Worm (Caenorhabditis elegans) whole organism, L2 larva: Measurements from ENCODE around the gene rib-1.

Experiments
- C34F6.9 ChIP-seq: fragments of 150-350 bp; optimal IDR thresholded peaks from 2 replicates; lab custom pipeline; 2014; ENCODE audit warnings: missing biosample characterization, missing genetic modification characterization
- F13H6.1 ChIP-seq: sonication (generic microtip); optimal IDR thresholded peaks from 2 replicates; lab custom pipeline; 2016; ENCODE audit warnings: missing genetic modification characterization, missing compliant biosample characterization
- R02D3.7 ChIP-seq: fragments of 150-350 bp; optimal IDR thresholded peaks from 2 replicates; lab custom pipeline; 2014; ENCODE audit warnings: missing biosample characterization, missing genetic modification characterization
- Y55F3AM.14 ChIP-seq: fragments of 200-800 bp; sonication (Bioruptor generic); optimal IDR thresholded peaks from 2 replicates; lab custom pipeline; 2018; ENCODE audit warnings: mild to moderate bottlenecking, missing genetic modification characterization, missing compliant biosample characterization
- ZK546.5 ChIP-seq: sonication (generic microtip); optimal IDR thresholded peaks from 2 replicates; lab custom pipeline; 2017; ENCODE audit warnings: missing biosample characterization, missing genetic modification characterization
- alr-1 ChIP-seq: fragments of 150-350 bp; optimal IDR thresholded peaks from 2 replicates; lab custom pipeline; 2014; ENCODE audit warnings: missing biosample characterization, missing genetic modification characterization
- aly-2 ChIP-seq: fragments of 150-350 bp; optimal IDR thresholded peaks from 2 replicates; lab custom pipeline; 2014; ENCODE audit warnings: missing biosample characterization, missing genetic modification characterization
- ama-1 ChIP-seq: fragments of 150-350 bp; optimal IDR thresholded peaks from 2 replicates; lab custom pipeline; 2018; ENCODE audit warnings: inconsistent platforms
- blmp-1 ChIP-seq: sonication (generic microtip); optimal IDR thresholded peaks from 2 replicates; lab custom pipeline; 2017; ENCODE audit warnings: missing genetic modification characterization, mild to moderate bottlenecking, missing compliant biosample characterization, antibody characterized with exemption, moderate library complexity; ENCODE audit not compliant: insufficient read depth
- ceh-16 ChIP-seq: fragments of 150-350 bp; optimal IDR thresholded peaks from 2 replicates; lab custom pipeline; 2014; ENCODE audit warnings: missing biosample characterization, missing genetic modification characterization
- ceh-82 ChIP-seq: fragments of 150-350 bp; optimal IDR thresholded peaks from 2 replicates; lab custom pipeline; 2014; ENCODE audit warnings: missing biosample characterization, missing genetic modification characterization
- crh-2 ChIP-seq: sonication (generic microtip); optimal IDR thresholded peaks from 2 replicates; lab custom pipeline; 2017; ENCODE audit warnings: missing biosample characterization, missing genetic modification characterization
- dmd-4 ChIP-seq: sonication (generic microtip); optimal IDR thresholded peaks from 2 replicates; lab custom pipeline; 2017; ENCODE audit warnings: missing biosample characterization, missing genetic modification characterization
- egl-27 ChIP-seq: sonication (generic microtip); optimal IDR thresholded peaks from 3 replicates; lab custom pipeline; 2017; ENCODE audit warnings: missing biosample characterization, missing genetic modification reagents, missing genetic modification characterization
- elt-1 ChIP-seq: fragments of 150-350 bp; optimal IDR thresholded peaks from 2 replicates; lab custom pipeline; 2014; ENCODE audit warnings: missing biosample characterization, missing genetic modification characterization
- elt-3 ChIP-seq: sonication (generic microtip); optimal IDR thresholded peaks from 2 replicates; lab custom pipeline; 2017; ENCODE audit warnings: missing biosample characterization, missing genetic modification characterization
- fos-1 ChIP-seq: fragments of 150-350 bp; optimal IDR thresholded peaks from 2 replicates; lab custom pipeline; 2014; ENCODE audit warnings: missing biosample characterization, missing genetic modification characterization
- gmeb-1 ChIP-seq: fragments of 150-350 bp; optimal IDR thresholded peaks from 2 replicates; lab custom pipeline; 2014; ENCODE audit warnings: missing biosample characterization, missing genetic modification characterization
- lin-11 ChIP-seq: fragments of 150-350 bp; sonication (generic microtip); optimal IDR thresholded peaks from 2 replicates; lab custom pipeline; 2014; ENCODE audit warnings: missing biosample characterization, missing genetic modification characterization, inconsistent platforms, mixed read lengths
- lin-13 ChIP-seq: fragments of 150-350 bp; optimal IDR thresholded peaks from 2 replicates; lab custom pipeline; 2014; ENCODE audit warnings: missing biosample characterization, missing genetic modification reagents, missing genetic modification characterization
- lin-39 ChIP-seq: fragments of 150-350 bp; optimal IDR thresholded peaks from 2 replicates; lab custom pipeline; 2014; ENCODE audit warnings: missing biosample characterization, missing genetic modification reagents, missing genetic modification characterization
- lsy-2 ChIP-seq, 2 experiments: fragments of 150-350 bp in 1 of 2; sonication (generic microtip) in 1 of 2; optimal IDR thresholded peaks; 2 replicates each; lab custom pipeline; 2014 to 2017; ENCODE audit warnings: missing biosample characterization in 2 of 2, missing genetic modification characterization in 2 of 2
- mab-5 ChIP-seq: fragments of 150-350 bp; optimal IDR thresholded peaks from 2 replicates; lab custom pipeline; 2014; ENCODE audit warnings: missing biosample characterization, missing genetic modification characterization
- mbf-1 ChIP-seq: sonication (generic microtip); optimal IDR thresholded peaks from 2 replicates; lab custom pipeline; 2017; ENCODE audit warnings: missing biosample characterization, missing genetic modification characterization
- mdl-1 ChIP-seq, 2 experiments: fragments of 150-350 bp in 1 of 2; sonication (generic microtip) in 1 of 2; optimal IDR thresholded peaks; 2 replicates each; lab custom pipeline; 2017; ENCODE audit warnings: missing biosample characterization in 2 of 2, missing genetic modification characterization in 2 of 2
- nhr-10 ChIP-seq: sonication (generic microtip); optimal IDR thresholded peaks from 2 replicates; lab custom pipeline; 2017; ENCODE audit warnings: missing biosample characterization, missing genetic modification characterization
- nhr-11 ChIP-seq: fragments of 150-350 bp; optimal IDR thresholded peaks from 2 replicates; lab custom pipeline; 2014; ENCODE audit warnings: missing biosample characterization, missing genetic modification characterization
- nhr-12 ChIP-seq: fragments of 150-350 bp; optimal IDR thresholded peaks from 2 replicates; lab custom pipeline; 2014; ENCODE audit warnings: missing biosample characterization, missing genetic modification characterization
- nhr-129 ChIP-seq: fragments of 150-350 bp; optimal IDR thresholded peaks from 2 replicates; lab custom pipeline; 2014; ENCODE audit warnings: missing biosample characterization, missing genetic modification characterization
- nhr-21 ChIP-seq: fragments of 150-350 bp; optimal IDR thresholded peaks from 2 replicates; lab custom pipeline; 2014; ENCODE audit warnings: missing biosample characterization, missing genetic modification characterization
- nhr-23 ChIP-seq: fragments of 150-350 bp; optimal IDR thresholded peaks from 2 replicates; lab custom pipeline; 2014; ENCODE audit warnings: missing biosample characterization, missing genetic modification reagents, missing genetic modification characterization
- nhr-237 ChIP-seq: fragments of 150-350 bp; optimal IDR thresholded peaks from 2 replicates; lab custom pipeline; 2014; ENCODE audit warnings: missing biosample characterization, missing genetic modification characterization
- nhr-25 ChIP-seq: fragments of 150-350 bp; sonication (generic microtip); optimal IDR thresholded peaks from 3 replicates; lab custom pipeline; 2014; ENCODE audit warnings: missing biosample characterization, missing genetic modification characterization
- nhr-6 ChIP-seq: fragments of 150-350 bp; optimal IDR thresholded peaks from 2 replicates; lab custom pipeline; 2014; ENCODE audit warnings: missing biosample characterization, missing genetic modification characterization
- nhr-77 ChIP-seq: fragments of 150-350 bp; optimal IDR thresholded peaks from 2 replicates; lab custom pipeline; 2014; ENCODE audit warnings: missing biosample characterization, missing genetic modification characterization
- peb-1 ChIP-seq: fragments of 150-350 bp; optimal IDR thresholded peaks from 2 replicates; lab custom pipeline; 2014; ENCODE audit warnings: missing biosample characterization, missing genetic modification characterization
- sem-4 ChIP-seq: fragments of 150-350 bp; optimal IDR thresholded peaks from 2 replicates; lab custom pipeline; 2014; ENCODE audit warnings: missing biosample characterization, missing genetic modification reagents, missing genetic modification characterization
- skn-1 ChIP-seq: sonication (generic microtip); optimal IDR thresholded peaks from 2 replicates; lab custom pipeline; 2017; ENCODE audit warnings: missing biosample characterization, missing genetic modification characterization
- sma-3 ChIP-seq: sonication (generic microtip); optimal IDR thresholded peaks from 2 replicates; lab custom pipeline; 2016; ENCODE audit warnings: missing genetic modification reagents, missing genetic modification characterization, missing compliant biosample characterization
- sma-9 ChIP-seq, 2 experiments: fragments of 150-350 bp in 1 of 2; sonication (generic microtip) in 1 of 2; optimal IDR thresholded peaks; 2 replicates each; lab custom pipeline; 2014 to 2016; ENCODE audit warnings: missing genetic modification characterization in 2 of 2, mild to moderate bottlenecking in 1 of 2, missing biosample characterization in 1 of 2, missing compliant biosample characterization in 1 of 2, missing genetic modification reagents in 1 of 2, moderate library complexity in 1 of 2
- snpc-4 ChIP-seq: fragments of 150-350 bp; optimal IDR thresholded peaks from 2 replicates; lab custom pipeline; 2014; ENCODE audit warnings: missing biosample characterization, missing genetic modification characterization
- unc-39 ChIP-seq: fragments of 150-350 bp; optimal IDR thresholded peaks from 2 replicates; lab custom pipeline; 2014; ENCODE audit warnings: missing biosample characterization, missing genetic modification characterization
- unc-55 ChIP-seq: fragments of 150-350 bp; sonication (generic microtip); optimal IDR thresholded peaks from 3 replicates; lab custom pipeline; 2014; ENCODE audit warnings: missing biosample characterization, missing genetic modification reagents, missing genetic modification characterization
- unc-62 ChIP-seq: fragments of 150-350 bp; optimal IDR thresholded peaks from 2 replicates; lab custom pipeline; 2014; ENCODE audit warnings: missing biosample characterization, missing genetic modification reagents, missing genetic modification characterization
- zag-1 ChIP-seq: fragments of 150-350 bp; optimal IDR thresholded peaks from 2 replicates; lab custom pipeline; 2014; ENCODE audit warnings: missing biosample characterization, missing genetic modification characterization
- ztf-1 ChIP-seq: fragments of 200-800 bp; sonication (Bioruptor generic); conservative IDR thresholded peaks from 2 replicates; pipeline ENCODE4 v1.3.6; 2022; ENCODE audit warnings: missing genetic modification characterization, missing compliant biosample characterization
- ztf-11 ChIP-seq: sonication (generic microtip); optimal IDR thresholded peaks from 2 replicates; lab custom pipeline; 2017; ENCODE audit warnings: missing biosample characterization, missing genetic modification characterization
- ztf-4 ChIP-seq: fragments of 150-350 bp; optimal IDR thresholded peaks from 2 replicates; lab custom pipeline; 2014; ENCODE audit warnings: missing biosample characterization, missing genetic modification characterization

The rib-1 gene

ce11 chrIV:11593415-11594190 is 15.0 kb downstream of the rib-1 start, which contains the start of gene F40F11.3 (continued):
- no peak for TF ChIP-seq mbf-1 (tag; lab: Kevin White, UChicago)
- TF ChIP-seq lin-11 (tag; lab: Kevin White, UChicago), result peak; percentile 25
- peak; percentile 67 for TF ChIP-seq lin-13
- no peak for TF ChIP-seq aly-2 (tag; lab: Kevin White, UChicago)
- TF ChIP-seq dmd-4 (tag; lab: Kevin White, UChicago), result no peak
- TF ChIP-seq lin-39 (tag; lab: Kevin White, UChicago), result no peak
- TF ChIP-seq ceh-82 (tag; lab: Kevin White, UChicago), result no peak
- TF ChIP-seq ztf-4 (tag; lab: Kevin White, UChicago), result peak; percentile 94
- TF ChIP-seq C34F6.9 (tag; lab: Kevin White, UChicago), result peak; percentile 88
- TF ChIP-seq nhr-129 (tag; lab: Kevin White, UChicago), result peak; percentile 98

DNA sequence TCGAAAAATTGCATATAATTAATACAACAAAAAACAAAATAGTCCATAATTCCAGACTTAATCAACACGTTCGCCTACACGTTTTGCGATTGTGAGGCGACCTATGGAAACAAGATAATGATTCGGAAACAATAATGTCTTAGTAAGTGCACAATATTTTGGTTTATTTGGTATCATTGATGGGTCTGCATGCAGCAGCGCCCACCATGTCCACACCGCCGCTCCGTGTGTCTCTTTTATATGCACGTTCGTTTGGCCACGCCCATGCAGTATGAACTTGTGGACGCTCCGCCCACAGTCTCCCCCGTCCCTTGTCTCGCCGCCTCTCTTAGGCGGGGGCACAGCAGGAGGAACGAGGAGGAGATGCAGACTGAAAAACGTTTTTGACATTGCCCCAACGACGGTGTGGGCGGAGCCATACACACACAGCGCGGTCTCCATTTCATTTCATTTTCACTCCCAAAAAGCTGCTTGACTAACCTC is 15.6 kb downstream of the rib-1 start, which contains the start of gene mig-38:
Gene mig-38, plus strand, starts transcription at position 54 of the 483 bp plus-strand sequence.
- TF ChIP-seq alr-1 (tag; lab: Kevin White, UChicago), result no peak
- TF ChIP-seq unc-39 (tag; lab: Kevin White, UChicago), result no peak
- peak; percentile 4 for TF ChIP-seq Y55F3AM.14 (GFP tag; lab: Kevin White, UChicago)
- no peak for TF ChIP-seq nhr-25
- TF ChIP-seq ztf-1 (GFP tag; lab: Robert Waterston, UW), result no peak
- no peak for TF ChIP-seq sma-3 (GFP tag; lab: Kevin White, UChicago)
- TF ChIP-seq nhr-6 (tag; lab: Kevin White, UChicago), result no peak
- no peak for TF ChIP-seq mbf-1 (tag; lab: Kevin White, UChicago)
- TF ChIP-seq elt-3 (tag; lab: Kevin White, UChicago), result no peak
- TF ChIP-seq skn-1, result no peak
- TF ChIP-seq C34F6.9 (tag; lab: Kevin White, UChicago), result peak; percentile 48
- no peak for TF ChIP-seq ztf-11
- no peak for TF ChIP-seq nhr-12 (tag; lab: Kevin White, UChicago)
- TF ChIP-seq aly-2 (tag; lab: Kevin White, UChicago), result no peak
- TF ChIP-seq unc-55 (GFP tag; lab: Kevin White, UChicago), result peak; percentile 34
- no peak for TF ChIP-seq egl-27 (tag; lab: Kevin White, UChicago)
- TF ChIP-seq ztf-4 (tag; lab: Kevin White, UChicago), result no peak
- peak; percentile 99 for TF ChIP-seq ama-1 (lab: Kevin White, UChicago)
- no peak for TF ChIP-seq ceh-82 (tag; lab: Kevin White, UChicago)
- TF ChIP-seq zag-1 (tag; lab: Kevin White, UChicago), result peak; percentile 25
- peak in 1 of 2 experiments; percentile 57 for TF ChIP-seq mdl-1 (tag; optimal IDR thresholded peaks at IDR 0.05; lab: Kevin White, UChicago)
- no peak for TF ChIP-seq nhr-23
- TF ChIP-seq nhr-237 (tag; lab: Kevin White, UChicago), result no peak
- no peak for TF ChIP-seq ZK546.5 (tag; lab: Kevin White, UChicago)
- peak; percentile 61 for TF ChIP-seq sem-4 (tag; lab: Kevin White, UChicago)
- TF ChIP-seq lin-13, result peak; percentile 27
- no peak for TF ChIP-seq nhr-10 (tag; lab: Kevin White, UChicago)
- TF ChIP-seq lin-39 (tag; lab: Kevin White, UChicago), result no peak
- TF ChIP-seq nhr-11 (tag; lab: Kevin White, UChicago), result no peak
- TF ChIP-seq F13H6.1, result peak; percentile 63
- TF ChIP-seq elt-1, result no peak
- no peak for TF ChIP-seq nhr-77
- TF ChIP-seq blmp-1 (tag; lab: Kevin White, UChicago), result peak; percentile 30
- TF ChIP-seq dmd-4 (tag; lab: Kevin White, UChicago), result no peak
- TF ChIP-seq mab-5, result no peak
- TF ChIP-seq peb-1 (tag; lab: Kevin White, UChicago), result no peak
- TF ChIP-seq lsy-2 (tag; optimal IDR thresholded peaks at IDR 0.05; lab: Kevin White, UChicago), result peak; percentile 29 to 59
- no peak for TF ChIP-seq gmeb-1
- no peak for TF ChIP-seq lin-11 (tag; lab: Kevin White, UChicago)
- TF ChIP-seq nhr-21 (tag; lab: Kevin White, UChicago), result peak; percentile 47
- no peak for TF ChIP-seq ceh-16
- peak; percentile 76 for TF ChIP-seq crh-2 (tag; lab: Kevin White, UChicago)
- peak; percentile 60 for TF ChIP-seq sma-9 (GFP tag; optimal IDR thresholded peaks at IDR 0.05; lab: Kevin White, UChicago)
- TF ChIP-seq sma-9 (tag; optimal IDR thresholded peaks at IDR 0.05; lab: Kevin White, UChicago), result no peak
- TF ChIP-seq nhr-129 (tag; lab: Kevin White, UChicago), result peak; percentile 44
- no peak for TF ChIP-seq snpc-4
- no peak for TF ChIP-seq unc-62
- TF ChIP-seq fos-1 (tag; lab: Kevin White, UChicago), result peak; percentile 23
- no peak for TF ChIP-seq R02D3.7 (tag; lab: Kevin White, UChicago)
